Fruit fly (Drosophila melanogaster): Measurements from ENCODE around the gene CG42359.

The CG42359 gene

dm6 chr3R:19162135-19162616 lies at the start of gene CG42359, which contains the start of gene Nsun5:
Gene CG42359 (minus strand): TSS chr3R:19162300.
Gene Nsun5 (minus strand): TSS chr3R:19162300.
- peak; percentile 82 for TF ChIP-seq acj6 (GFP tag; optimal IDR thresholded peaks at IDR 0.05)
- TF ChIP-seq CG11762 (GFP tag; optimal IDR thresholded peaks at IDR 0.05; ENCODE audit: insufficient read depth), result peak; percentile 71
- peak; percentile 73 for TF ChIP-seq CG8119 (GFP tag; IDR thresholded peaks at IDR 0.05)
- peak; percentile 81 for TF ChIP-seq Sox102F (GFP tag; optimal IDR thresholded peaks at IDR 0.05)
- TF ChIP-seq fd59A (GFP tag; optimal IDR thresholded peaks at IDR 0.05), result peak; percentile 23
- peak; percentile 69 for TF ChIP-seq Gug (GFP tag; IDR thresholded peaks at IDR 0.05)
- peak; percentile 88 for TF ChIP-seq pdm3 (GFP tag; optimal IDR thresholded peaks at IDR 0.05)
- no peak for TF ChIP-seq CG4318 (GFP tag; optimal IDR thresholded peaks at IDR 0.05)
- TF ChIP-seq Eip78C (GFP tag), result peak; percentile 92
- TF ChIP-seq CG10669 (GFP tag; optimal IDR thresholded peaks at IDR 0.05), result peak; percentile 77
- peak; percentile 38; the same call in 1 of the 2 replicates for TF ChIP-seq CG11294 (GFP tag; IDR thresholded peaks at IDR 0.05)
- peak; percentile 76 for TF ChIP-seq net (GFP tag; optimal IDR thresholded peaks at IDR 0.05)
- TF ChIP-seq fd85E (GFP tag; optimal IDR thresholded peaks at IDR 0.05), result peak; percentile 32
- TF ChIP-seq CG9139 (GFP tag; optimal IDR thresholded peaks at IDR 0.05), result no peak
- peak; percentile 88 for TF ChIP-seq Sox14 (GFP tag; optimal IDR thresholded peaks at IDR 0.05)
- TF ChIP-seq CG8319 (GFP tag; optimal IDR thresholded peaks at IDR 0.05), result peak; percentile 56
- peak; percentile 68 for TF ChIP-seq Sox15 (GFP tag; optimal IDR thresholded peaks at IDR 0.05)
- TF ChIP-seq salr (GFP tag; optimal IDR thresholded peaks at IDR 0.05), result peak; percentile 44 to 74
- TF ChIP-seq Ets96B (tag; optimal IDR thresholded peaks at IDR 0.05), result peak; percentile 78
- peak; percentile 29 for TF ChIP-seq Eip93F (GFP tag; optimal IDR thresholded peaks at IDR 0.05)
- peak; percentile 73 for TF ChIP-seq vri (GFP tag; optimal IDR thresholded peaks at IDR 0.05)
- peak; percentile 56 for TF ChIP-seq CG34406 (GFP tag; optimal IDR thresholded peaks at IDR 0.05)
- TF ChIP-seq Hr4 (GFP tag; optimal IDR thresholded peaks at IDR 0.05), result peak; percentile 87
- peak; percentile 68; the same call in 1 of the 2 replicates for TF ChIP-seq CG15336 (GFP tag; IDR thresholded peaks at IDR 0.05)
- peak; percentile 95 for TF ChIP-seq fkh (GFP tag; optimal IDR thresholded peaks at IDR 0.05)
- TF ChIP-seq achi (GFP tag; optimal IDR thresholded peaks at IDR 0.05), result peak; percentile 77
- peak; percentile 75 for TF ChIP-seq CG32006 (GFP tag; optimal IDR thresholded peaks at IDR 0.05)
- peak; percentile 89 for TF ChIP-seq Hr39 (GFP tag; optimal IDR thresholded peaks at IDR 0.05)
- TF ChIP-seq Lpt (GFP tag; optimal IDR thresholded peaks at IDR 0.05), result peak; percentile 65
- peak; percentile 80 for TF ChIP-seq Met (GFP tag; optimal IDR thresholded peaks at IDR 0.05)
- TF ChIP-seq CG3032 (tag; optimal IDR thresholded peaks at IDR 0.05), result peak; percentile 83
- no peak for TF ChIP-seq CG6854 (GFP tag; optimal IDR thresholded peaks at IDR 0.05)
- no peak for TF ChIP-seq CG6276 (GFP tag; optimal IDR thresholded peaks at IDR 0.05)
- peak; percentile 62 for TF ChIP-seq dac (GFP tag; optimal IDR thresholded peaks at IDR 0.05)
- peak; percentile 87 for TF ChIP-seq OdsH (GFP tag; optimal IDR thresholded peaks at IDR 0.05)
- TF ChIP-seq Blimp-1 (GFP tag; optimal IDR thresholded peaks at IDR 0.05), result no peak
- TF ChIP-seq CG3919 (GFP tag; optimal IDR thresholded peaks at IDR 0.05), result peak; percentile 87
- peak; percentile 78 for TF ChIP-seq CG6792 (GFP tag; optimal IDR thresholded peaks at IDR 0.05)
- no peak for TF ChIP-seq spab (GFP tag; optimal IDR thresholded peaks at IDR 0.05)
- peak; percentile 90; the same call in 2 of the 3 replicates for TF ChIP-seq CG6163 (GFP tag; IDR thresholded peaks at IDR 0.05)
- TF ChIP-seq eg (GFP tag; IDR thresholded peaks at IDR 0.05), result peak; percentile 90
- peak; percentile 65 for TF ChIP-seq CG11902 (GFP tag; optimal IDR thresholded peaks at IDR 0.05)
- TF ChIP-seq svp (GFP tag), result peak; percentile 88
- TF ChIP-seq CG31627 (GFP tag; optimal IDR thresholded peaks at IDR 0.05), result peak; percentile 88
- TF ChIP-seq esn (GFP tag; optimal IDR thresholded peaks at IDR 0.05), result peak; percentile 86
- TF ChIP-seq Eip75B (GFP tag; optimal IDR thresholded peaks at IDR 0.05), result peak; percentile 83
- peak; percentile 78 for TF ChIP-seq topi (GFP tag; optimal IDR thresholded peaks at IDR 0.05)
- TF ChIP-seq CG16779 (tag; optimal IDR thresholded peaks at IDR 0.05), result no peak
- TF ChIP-seq lz (GFP tag; optimal IDR thresholded peaks at IDR 0.05), result peak; percentile 86
- peak; percentile 61 for TF ChIP-seq CG8632 (GFP tag; optimal IDR thresholded peaks at IDR 0.05)
- TF ChIP-seq ss (GFP tag; optimal IDR thresholded peaks at IDR 0.05), result peak; percentile 9 to 60
- peak; percentile 87 for TF ChIP-seq CG10631 (GFP tag; optimal IDR thresholded peaks at IDR 0.05)
